Fruit fly (Drosophila melanogaster): ENCODE measurements around the gene CG11594.

The CG11594 gene

DNA sequence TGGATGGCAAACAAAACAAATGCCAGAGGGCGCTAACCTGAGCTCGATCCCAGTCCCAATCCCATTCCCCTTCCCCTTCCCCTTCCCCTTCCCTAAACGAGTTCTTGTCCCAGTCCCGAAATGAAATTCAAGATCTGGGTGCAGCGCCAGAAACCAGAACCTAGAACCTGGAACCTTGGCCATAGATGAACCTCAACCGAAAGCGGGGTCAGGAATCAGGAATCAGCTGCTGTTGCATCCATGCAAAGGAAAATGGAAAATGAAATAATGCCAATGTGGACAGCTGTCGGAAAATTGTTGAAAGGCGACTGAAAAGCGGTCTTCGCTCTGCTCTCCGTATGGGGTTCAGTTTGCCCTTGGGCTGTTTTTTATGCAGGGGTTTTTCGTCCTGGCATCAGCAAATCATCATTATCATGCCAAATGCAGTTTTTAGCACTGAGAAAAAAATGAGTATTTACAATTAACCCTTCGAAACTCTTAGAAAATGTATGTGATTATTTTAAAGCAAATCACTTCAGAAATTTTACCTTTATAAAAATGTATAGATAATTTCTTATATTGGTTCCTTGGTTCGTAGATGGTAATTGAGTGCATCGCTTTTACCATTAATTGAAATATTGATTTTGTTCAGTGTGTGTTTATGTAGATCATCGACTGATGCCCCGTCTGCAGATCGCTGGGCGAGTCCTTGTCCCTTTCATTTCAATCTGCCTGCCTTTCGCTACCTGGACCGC lies 48.0 kb downstream of the CG11594 start:
- TF ChIP-seq vri (GFP tag; optimal IDR thresholded peaks at IDR 0.05) (no peak), acj6 (GFP tag; optimal IDR thresholded peaks at IDR 0.05) (no peak), salr (GFP tag; optimal IDR thresholded peaks at IDR 0.05) (no peak), Eip78C (GFP tag) (no peak), Met (GFP tag; optimal IDR thresholded peaks at IDR 0.05) (peak; percentile 16), CG34406 (GFP tag; optimal IDR thresholded peaks at IDR 0.05) (no peak), pdm3 (GFP tag; optimal IDR thresholded peaks at IDR 0.05) (no peak)

- no peak for TF ChIP-seq CG6792 (GFP tag; optimal IDR thresholded peaks at IDR 0.05)
- TF ChIP-seq fkh (GFP tag; optimal IDR thresholded peaks at IDR 0.05) = no peak
- no peak for TF ChIP-seq fd59A (GFP tag; optimal IDR thresholded peaks at IDR 0.05)
- TF ChIP-seq salr (GFP tag; optimal IDR thresholded peaks at IDR 0.05) = no peak
- TF ChIP-seq Gug (GFP tag; IDR thresholded peaks at IDR 0.05) = no peak
- TF ChIP-seq CG34406 (GFP tag; optimal IDR thresholded peaks at IDR 0.05) = no peak
- TF ChIP-seq Ets21C (GFP tag; optimal IDR thresholded peaks at IDR 0.05) = no peak
- no peak for TF ChIP-seq acj6 (GFP tag; optimal IDR thresholded peaks at IDR 0.05)
- TF ChIP-seq Sox15 (GFP tag; optimal IDR thresholded peaks at IDR 0.05) = no peak
These were observed 49.4 kb downstream of the CG11594 start for dm6 chr3L:3976438-3976837.
